Worm (Caenorhabditis elegans): ENCODE data around the gene ZK54.3.

The ZK54.3 gene

ce11 chrX:17479694-17480574, 13.1 kb upstream of the ZK54.3 start (continued):
- no peak for TF ChIP-seq lsy-27 (tag; optimal IDR thresholded peaks at IDR 0.05; ENCODE audit: borderline replicate concordance, insufficient read depth)
- peak; percentile 82 for TF ChIP-seq ztf-22 (GFP tag; optimal IDR thresholded peaks at IDR 0.05)
- TF ChIP-seq Y79H2A.3 (GFP tag; conservative IDR thresholded peaks at IDR 0.05): no peak
- TF ChIP-seq B0035.1 (tag; optimal IDR thresholded peaks at IDR 0.05): peak; percentile 66
- no peak for TF ChIP-seq ztf-25 (GFP tag; IDR thresholded peaks at IDR 0.05)
- TF ChIP-seq zfh-2 (GFP tag; conservative IDR thresholded peaks at IDR 0.05): peak; percentile 100
- TF ChIP-seq B0336.3 (GFP tag; IDR thresholded peaks at IDR 0.05): peak; percentile 93
- no peak for TF ChIP-seq lir-1 (GFP tag; conservative IDR thresholded peaks at IDR 0.05)
- peak; percentile 89 for TF ChIP-seq atf-7 (tag; optimal IDR thresholded peaks at IDR 0.05)
- TF ChIP-seq C17E4.6 (GFP tag; IDR thresholded peaks at IDR 0.05): no peak
- TF ChIP-seq let-526 (GFP tag; IDR thresholded peaks at IDR 0.05): peak; percentile 32; the same call in 1 of the 2 replicates
- TF ChIP-seq zim-3 (tag; optimal IDR thresholded peaks at IDR 0.05): peak; percentile 30
- peak; percentile 65 for TF ChIP-seq tlf-1 (GFP tag; optimal IDR thresholded peaks at IDR 0.05)
- TF ChIP-seq ztf-6 (GFP tag; IDR thresholded peaks at IDR 0.05): no peak
- no peak for TF ChIP-seq cebp-1 (GFP tag; IDR thresholded peaks at IDR 0.05)
- TF ChIP-seq cebp-1 (tag; optimal IDR thresholded peaks at IDR 0.05): peak; percentile 83
- TF ChIP-seq B0261.1 (tag; optimal IDR thresholded peaks at IDR 0.05): peak; percentile 6
- TF ChIP-seq ekl-4 (GFP tag; IDR thresholded peaks at IDR 0.05): peak; percentile 77
- no peak for TF ChIP-seq F10E7.11 (tag; optimal IDR thresholded peaks at IDR 0.05)
- TF ChIP-seq lin-26 (GFP tag; IDR thresholded peaks at IDR 0.05): peak; percentile 80; the same call in 1 of the 2 replicates
- peak; percentile 37 for TF ChIP-seq F23B12.7 (tag; optimal IDR thresholded peaks at IDR 0.05; ENCODE audit: insufficient read depth)
- peak; percentile 61 for TF ChIP-seq die-1 (tag; optimal IDR thresholded peaks at IDR 0.05)
- no peak for TF ChIP-seq ceh-58 (GFP tag; IDR thresholded peaks at IDR 0.05)
- TF ChIP-seq hmg-1.2 (GFP tag; IDR thresholded peaks at IDR 0.05): peak; percentile 87
- TF ChIP-seq ets-4 (GFP tag; optimal IDR thresholded peaks at IDR 0.05): peak; percentile 78
- TF ChIP-seq attf-6 (GFP tag; IDR thresholded peaks at IDR 0.05): no peak
- TF ChIP-seq egl-18 (GFP tag; IDR thresholded peaks at IDR 0.05): peak; percentile 56; the same call in 1 of the 2 replicates
- TF ChIP-seq hlh-12 (tag; optimal IDR thresholded peaks at IDR 0.05): no peak
- TF ChIP-seq somi-1 (GFP tag; optimal IDR thresholded peaks at IDR 0.05): peak; percentile 86
- peak; percentile 12 for TF ChIP-seq T07F8.4 (tag; optimal IDR thresholded peaks at IDR 0.05)
- TF ChIP-seq madf-6 (GFP tag; IDR thresholded peaks at IDR 0.05): no peak
- TF ChIP-seq let-607 (tag; optimal IDR thresholded peaks at IDR 0.05): peak; percentile 21 to 52
- peak; percentile 1 for TF ChIP-seq ZK185.1 (tag; optimal IDR thresholded peaks at IDR 0.05; ENCODE audit: poor library complexity, severe bottlenecking)
- TF ChIP-seq nfyb-1 (GFP tag; IDR thresholded peaks at IDR 0.05): peak; percentile 87
- no peak for TF ChIP-seq nfya-1 (tag; optimal IDR thresholded peaks at IDR 0.05; ENCODE audit: borderline replicate concordance, insufficient read depth)
- TF ChIP-seq lin-40 (tag; optimal IDR thresholded peaks at IDR 0.05): peak; percentile 93
- no peak for TF ChIP-seq madf-8 (GFP tag; conservative IDR thresholded peaks at IDR 0.05)
- TF ChIP-seq sea-2 (GFP tag; IDR thresholded peaks at IDR 0.05): no peak
- no peak for TF ChIP-seq tbx-9 (tag; optimal IDR thresholded peaks at IDR 0.05; ENCODE audit: borderline replicate concordance)
- TF ChIP-seq mes-4 (tag; optimal IDR thresholded peaks at IDR 0.05): no peak
- no peak; the same call in 1 of the 2 replicates for TF ChIP-seq C06A6.2 (GFP tag; conservative IDR thresholded peaks at IDR 0.05)
- TF ChIP-seq pbrm-1 (GFP tag; IDR thresholded peaks at IDR 0.05): peak; percentile 73
